Worm (Caenorhabditis elegans) whole organism, L3 larva: ENCODE results near the gene aqp-4.

Experiments
- ZK546.5 ChIP-seq: sonication (generic microtip); optimal IDR thresholded peaks from 2 replicates; lab custom pipeline; 2017; ENCODE audit warnings: missing biosample characterization, missing genetic modification characterization
- ama-1 ChIP-seq: fragments of 150-350 bp; optimal IDR thresholded peaks from 2 replicates; lab custom pipeline; 2018
- fkh-10 ChIP-seq: sonication (generic microtip); optimal IDR thresholded peaks from 2 replicates; lab custom pipeline; 2017; ENCODE audit warnings: missing biosample characterization, missing genetic modification reagents, missing genetic modification characterization
- sea-2 ChIP-seq: fragments of 150-350 bp; sonication (generic microtip); optimal IDR thresholded peaks from 4 replicates; lab custom pipeline; 2014; ENCODE audit warnings: missing biosample characterization, missing genetic modification reagents, missing genetic modification characterization

DNA sequence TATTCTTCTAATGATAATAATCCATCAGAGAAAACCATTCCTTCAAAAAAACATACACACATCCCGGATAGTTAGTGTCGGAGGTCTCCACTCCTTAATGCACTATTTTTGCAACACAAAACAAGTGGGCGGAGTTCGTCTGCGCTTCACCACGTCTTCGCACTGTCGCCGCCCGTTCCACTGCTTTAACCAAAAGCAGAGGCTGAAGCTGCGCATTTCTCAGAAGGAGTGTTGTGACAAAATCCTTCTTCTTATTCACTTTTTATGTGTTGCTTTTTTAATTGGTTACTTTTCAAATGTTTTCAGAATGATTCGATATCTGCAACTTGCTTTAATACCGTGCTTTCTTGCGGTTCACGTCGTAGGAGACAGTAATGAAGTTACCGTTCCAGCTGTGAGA lies 7.6 kb downstream of the aqp-4 start, which contains the start of gene F58E6.13:
- TF ChIP-seq sea-2 (GFP tag; lab: Kevin White, UChicago) (no peak), ama-1 (lab: Kevin White, UChicago) (no peak), fkh-10 (GFP tag; lab: Kevin White, UChicago) (no peak), ZK546.5 (tag; lab: Kevin White, UChicago) (no peak)
